Worm (Caenorhabditis elegans) whole organism, L3 larva: ENCODE results near the gene pad-2.

Source experiments
- R02D3.7 ChIP-seq: fragments of 150-350 bp; optimal IDR thresholded peaks from 2 replicates; lab custom pipeline; 2014; ENCODE audit warnings: missing biosample characterization, missing genetic modification characterization
- ZK546.5 ChIP-seq: sonication (generic microtip); optimal IDR thresholded peaks from 2 replicates; lab custom pipeline; 2017; ENCODE audit warnings: missing biosample characterization, missing genetic modification characterization
- aly-2 ChIP-seq: fragments of 150-350 bp; optimal IDR thresholded peaks from 2 replicates; lab custom pipeline; 2014; ENCODE audit warnings: missing biosample characterization, missing genetic modification characterization
- ama-1 ChIP-seq: fragments of 150-350 bp; optimal IDR thresholded peaks from 2 replicates; lab custom pipeline; 2018
- ceh-16 ChIP-seq: sonication (generic microtip); optimal IDR thresholded peaks from 2 replicates; lab custom pipeline; 2017; ENCODE audit warnings: missing biosample characterization, missing genetic modification characterization
- ceh-28 ChIP-seq: fragments of 150-350 bp; optimal IDR thresholded peaks from 2 replicates; lab custom pipeline; 2014; ENCODE audit warnings: missing biosample characterization, missing genetic modification reagents, missing genetic modification characterization
- ceh-82 ChIP-seq: fragments of 150-350 bp; optimal IDR thresholded peaks from 2 replicates; lab custom pipeline; 2014; ENCODE audit warnings: missing biosample characterization, missing genetic modification characterization
- ceh-9 ChIP-seq: sonication (generic microtip); optimal IDR thresholded peaks from 2 replicates; lab custom pipeline; 2018; ENCODE audit warnings: missing biosample characterization, missing genetic modification characterization
- daf-12 ChIP-seq: fragments of 150-350 bp; optimal IDR thresholded peaks from 2 replicates; lab custom pipeline; 2014; ENCODE audit warnings: missing biosample characterization, missing genetic modification reagents, missing genetic modification characterization
- egl-27 ChIP-seq: sonication (generic microtip); optimal IDR thresholded peaks from 4 replicates; lab custom pipeline; 2017; ENCODE audit warnings: missing biosample characterization, missing genetic modification reagents, missing genetic modification characterization
- egl-5 ChIP-seq: fragments of 150-350 bp; optimal IDR thresholded peaks from 2 replicates; lab custom pipeline; 2017; ENCODE audit warnings: missing biosample characterization, missing genetic modification reagents, missing genetic modification characterization, inconsistent platforms
- elt-1 ChIP-seq: fragments of 150-350 bp; optimal IDR thresholded peaks from 2 replicates; lab custom pipeline; 2014; ENCODE audit warnings: missing biosample characterization, missing genetic modification characterization
- elt-2 ChIP-seq: sonication (generic microtip); optimal IDR thresholded peaks from 2 replicates; lab custom pipeline; 2016; ENCODE audit warnings: missing genetic modification reagents, mild to moderate bottlenecking, missing genetic modification characterization, missing compliant biosample characterization
- eor-1 ChIP-seq, 2 experiments: fragments of 150-350 bp; optimal IDR thresholded peaks; 2 replicates each; lab custom pipeline; 2014 to 2018; ENCODE audit warnings: missing biosample characterization in 2 of 2, missing genetic modification characterization in 2 of 2
- fkh-10 ChIP-seq: sonication (generic microtip); optimal IDR thresholded peaks from 2 replicates; lab custom pipeline; 2017; ENCODE audit warnings: missing biosample characterization, missing genetic modification reagents, missing genetic modification characterization
- fkh-2 ChIP-seq: fragments of 150-350 bp; optimal IDR thresholded peaks from 2 replicates; lab custom pipeline; 2014; ENCODE audit warnings: missing biosample characterization, missing genetic modification reagents, missing genetic modification characterization
- fos-1 ChIP-seq: fragments of 150-350 bp; optimal IDR thresholded peaks from 2 replicates; lab custom pipeline; 2014; ENCODE audit warnings: missing biosample characterization, missing genetic modification characterization
- hmg-11 ChIP-seq: sonication (generic microtip); optimal IDR thresholded peaks from 2 replicates; lab custom pipeline; 2016; ENCODE audit warnings: missing genetic modification characterization, missing compliant biosample characterization
- jun-1 ChIP-seq: fragments of 150-350 bp; optimal IDR thresholded peaks from 2 replicates; lab custom pipeline; 2014; ENCODE audit warnings: missing biosample characterization, missing genetic modification reagents, missing genetic modification characterization
- lin-15B ChIP-seq: fragments of 150-350 bp; optimal IDR thresholded peaks from 2 replicates; lab custom pipeline; 2014; ENCODE audit warnings: missing biosample characterization, missing genetic modification characterization
- lin-39 ChIP-seq: fragments of 150-350 bp; optimal IDR thresholded peaks from 2 replicates; lab custom pipeline; 2018; ENCODE audit warnings: missing biosample characterization, missing genetic modification reagents, missing genetic modification characterization
- lsy-12 ChIP-seq: sonication (generic microtip); optimal IDR thresholded peaks from 2 replicates; lab custom pipeline; 2016; ENCODE audit warnings: mild to moderate bottlenecking, missing genetic modification characterization, missing compliant biosample characterization
- mdl-1 ChIP-seq: fragments of 150-350 bp; optimal IDR thresholded peaks from 2 replicates; lab custom pipeline; 2014; ENCODE audit warnings: missing biosample characterization, missing genetic modification characterization
- mml-1 ChIP-seq: fragments of 150-350 bp; sonication (generic microtip); optimal IDR thresholded peaks from 3 replicates; lab custom pipeline; 2014; ENCODE audit warnings: missing biosample characterization, missing genetic modification characterization
- nhr-11 ChIP-seq: fragments of 150-350 bp; optimal IDR thresholded peaks from 2 replicates; lab custom pipeline; 2014; ENCODE audit warnings: missing biosample characterization, missing genetic modification characterization
- nhr-12 ChIP-seq: fragments of 150-350 bp; optimal IDR thresholded peaks from 2 replicates; lab custom pipeline; 2014; ENCODE audit warnings: missing biosample characterization, missing genetic modification characterization
- nhr-23 ChIP-seq: fragments of 150-350 bp; optimal IDR thresholded peaks from 2 replicates; lab custom pipeline; 2014; ENCODE audit warnings: missing biosample characterization, missing genetic modification reagents, missing genetic modification characterization
- nhr-237 ChIP-seq: fragments of 150-350 bp; optimal IDR thresholded peaks from 2 replicates; lab custom pipeline; 2014; ENCODE audit warnings: missing biosample characterization, missing genetic modification characterization
- nhr-25 ChIP-seq: sonication (generic microtip); optimal IDR thresholded peaks from 2 replicates; lab custom pipeline; 2017; ENCODE audit warnings: missing biosample characterization, missing genetic modification characterization
- nhr-28 ChIP-seq: fragments of 150-350 bp; optimal IDR thresholded peaks from 2 replicates; lab custom pipeline; 2014; ENCODE audit warnings: missing biosample characterization, missing genetic modification characterization
- nhr-43 ChIP-seq: sonication (generic microtip); optimal IDR thresholded peaks from 2 replicates; lab custom pipeline; 2016; ENCODE audit warnings: mild to moderate bottlenecking, missing genetic modification characterization, missing compliant biosample characterization; ENCODE audit not compliant: poor library complexity, severe bottlenecking
- nhr-67 ChIP-seq: fragments of 150-350 bp; optimal IDR thresholded peaks from 2 replicates; lab custom pipeline; 2014; ENCODE audit warnings: missing biosample characterization, missing genetic modification characterization
- nhr-76 ChIP-seq: fragments of 150-350 bp; sonication (generic microtip); optimal IDR thresholded peaks from 5 replicates; lab custom pipeline; 2014; ENCODE audit warnings: missing biosample characterization, missing genetic modification characterization
- nhr-77 ChIP-seq: fragments of 150-350 bp; optimal IDR thresholded peaks from 2 replicates; lab custom pipeline; 2014; ENCODE audit warnings: missing biosample characterization, missing genetic modification characterization
- pqm-1 ChIP-seq: fragments of 150-350 bp; optimal IDR thresholded peaks from 2 replicates; lab custom pipeline; 2017; ENCODE audit warnings: missing biosample characterization, missing genetic modification characterization, inconsistent platforms
- sea-2 ChIP-seq: fragments of 150-350 bp; sonication (generic microtip); optimal IDR thresholded peaks from 4 replicates; lab custom pipeline; 2014; ENCODE audit warnings: missing biosample characterization, missing genetic modification reagents, missing genetic modification characterization
- skn-1 ChIP-seq: fragments of 150-350 bp; optimal IDR thresholded peaks from 2 replicates; lab custom pipeline; 2014; ENCODE audit warnings: missing biosample characterization, missing genetic modification characterization
- snpc-4 ChIP-seq: fragments of 150-350 bp; optimal IDR thresholded peaks from 2 replicates; lab custom pipeline; 2014; ENCODE audit warnings: missing biosample characterization, missing genetic modification characterization
- tbx-2 ChIP-seq: sonication (generic microtip); optimal IDR thresholded peaks from 2 replicates; lab custom pipeline; 2016; ENCODE audit warnings: mild to moderate bottlenecking, missing genetic modification characterization, missing compliant biosample characterization
- unc-39 ChIP-seq: sonication (generic microtip); optimal IDR thresholded peaks from 4 replicates; lab custom pipeline; 2017; ENCODE audit warnings: missing biosample characterization, missing genetic modification characterization
- unc-62 ChIP-seq: fragments of 150-350 bp; sonication (generic microtip); optimal IDR thresholded peaks from 4 replicates; lab custom pipeline; 2014; ENCODE audit warnings: missing biosample characterization, missing genetic modification reagents, missing genetic modification characterization
- zag-1 ChIP-seq: fragments of 150-350 bp; optimal IDR thresholded peaks from 2 replicates; lab custom pipeline; 2014; ENCODE audit warnings: missing biosample characterization, missing genetic modification characterization
- ztf-11 ChIP-seq: fragments of 150-350 bp; optimal IDR thresholded peaks from 2 replicates; lab custom pipeline; 2014; ENCODE audit warnings: missing biosample characterization, missing genetic modification characterization
- ztf-4 ChIP-seq: fragments of 150-350 bp; optimal IDR thresholded peaks from 2 replicates; lab custom pipeline; 2014; ENCODE audit warnings: missing biosample characterization, missing genetic modification characterization

The pad-2 gene

ce11 chrIII:10278826-10279225 is at the start of gene pad-2:
Gene pad-2 (plus strand): TSS chrIII:10279126.
- no peak for TF ChIP-seq ceh-16 (tag; lab: Kevin White, UChicago)
- no peak for TF ChIP-seq nhr-76 (tag; lab: Kevin White, UChicago)
- TF ChIP-seq ceh-28 (tag; lab: Kevin White, UChicago): no peak
- no peak for TF ChIP-seq ceh-9 (tag; lab: Kevin White, UChicago)
- TF ChIP-seq ama-1 (lab: Kevin White, UChicago): no peak
- TF ChIP-seq hmg-11: no peak
- TF ChIP-seq egl-5 (tag; lab: Kevin White, UChicago): no peak
- no peak for TF ChIP-seq nhr-43 (tag; lab: Kevin White, UChicago)
- no peak for TF ChIP-seq ztf-4 (tag; lab: Kevin White, UChicago)
- no peak for TF ChIP-seq aly-2 (tag; lab: Kevin White, UChicago)
- no peak for TF ChIP-seq nhr-237 (tag; lab: Kevin White, UChicago)
- TF ChIP-seq egl-27 (tag; lab: Kevin White, UChicago): no peak
- no peak for TF ChIP-seq unc-39 (tag; lab: Kevin White, UChicago)

- no peak for TF ChIP-seq ceh-82 (tag; lab: Kevin White, UChicago)
- no peak for TF ChIP-seq mml-1 (tag; lab: Kevin White, UChicago)
- TF ChIP-seq nhr-25: no peak
- no peak for TF ChIP-seq lin-15B
- no peak for TF ChIP-seq nhr-43 (tag; lab: Kevin White, UChicago)
- TF ChIP-seq pqm-1 (tag; lab: Kevin White, UChicago): no peak
- no peak for TF ChIP-seq nhr-23 (tag; lab: Kevin White, UChicago)
These were observed 47.3 kb upstream of the pad-2 start for ce11 chrIII:10231641-10232040.

ce11 chrIII:10233979-10234378 is 44.9 kb upstream of the pad-2 start, which contains the start of gene paml-1:
Gene paml-1 (minus strand): TSS chrIII:10234079.
- TF ChIP-seq snpc-4 (tag; lab: Kevin White, UChicago) (no peak), fkh-2 (tag; lab: Kevin White, UChicago) (no peak), unc-62 (GFP tag; lab: Kevin White, UChicago) (no peak), jun-1 (tag; lab: Kevin White, UChicago) (no peak), nhr-76 (tag; lab: Kevin White, UChicago) (no peak), nhr-28 (no peak), elt-2 (tag; lab: Kevin White, UChicago) (no peak), aly-2 (tag; lab: Kevin White, UChicago) (no peak), skn-1 (tag; lab: Kevin White, UChicago) (no peak), ztf-4 (tag; lab: Kevin White, UChicago) (no peak), fos-1 (no peak), nhr-237 (tag; lab: Kevin White, UChicago) (no peak), elt-1 (tag; lab: Kevin White, UChicago) (no peak), nhr-11 (tag; lab: Kevin White, UChicago) (no peak), zag-1 (tag; lab: Kevin White, UChicago) (no peak)
- TF ChIP-seq, all 47 proteins: peak for 0

ce11 chrIII:10236291-10236871 is 42.5 kb upstream of the pad-2 start:
- TF ChIP-seq R02D3.7 (tag; lab: Kevin White, UChicago): no peak
- no peak for TF ChIP-seq nhr-77 (tag; lab: Kevin White, UChicago)
- no peak for TF ChIP-seq eor-1 (tag; optimal IDR thresholded peaks at IDR 0.05; lab: Kevin White, UChicago)
- TF ChIP-seq fos-1: no peak
- TF ChIP-seq nhr-23 (tag; lab: Kevin White, UChicago): no peak
- no peak for TF ChIP-seq tbx-2
- TF ChIP-seq ztf-11 (tag; lab: Kevin White, UChicago): no peak
- no peak for TF ChIP-seq nhr-28
- TF ChIP-seq sea-2 (GFP tag; lab: Kevin White, UChicago): no peak
- TF ChIP-seq nhr-76 (tag; lab: Kevin White, UChicago): no peak
- TF ChIP-seq unc-62 (GFP tag; lab: Kevin White, UChicago): no peak
- no peak for TF ChIP-seq egl-5 (tag; lab: Kevin White, UChicago)
- peak; percentile 25 for TF ChIP-seq nhr-25
- TF ChIP-seq ceh-28 (tag; lab: Kevin White, UChicago): no peak
- TF ChIP-seq ZK546.5 (tag; lab: Kevin White, UChicago): no peak
- TF ChIP-seq mdl-1: no peak
- no peak for TF ChIP-seq ceh-9 (tag; lab: Kevin White, UChicago)
- no peak for TF ChIP-seq fkh-10
- TF ChIP-seq elt-1 (tag; lab: Kevin White, UChicago): no peak
- TF ChIP-seq nhr-12 (tag; lab: Kevin White, UChicago): no peak
- no peak for TF ChIP-seq snpc-4 (tag; lab: Kevin White, UChicago)
- TF ChIP-seq fkh-2 (tag; lab: Kevin White, UChicago): no peak
- no peak for TF ChIP-seq ceh-16 (tag; lab: Kevin White, UChicago)
- no peak for TF ChIP-seq daf-12 (tag; lab: Kevin White, UChicago)
- TF ChIP-seq nhr-237 (tag; lab: Kevin White, UChicago): no peak
- no peak for TF ChIP-seq lin-39 (tag; lab: Kevin White, UChicago)
- no peak for TF ChIP-seq nhr-67 (tag; lab: Kevin White, UChicago)
- no peak for TF ChIP-seq unc-39 (tag; lab: Kevin White, UChicago)
- peak; percentile 37 for TF ChIP-seq ama-1 (lab: Kevin White, UChicago)
- TF ChIP-seq pqm-1 (tag; lab: Kevin White, UChicago): no peak
- peak; percentile 9 for TF ChIP-seq nhr-43 (tag; lab: Kevin White, UChicago)
- no peak for TF ChIP-seq hmg-11
- TF ChIP-seq lsy-12 (tag; lab: Kevin White, UChicago): no peak
- no peak for TF ChIP-seq skn-1 (tag; lab: Kevin White, UChicago)
- no peak for TF ChIP-seq egl-27 (tag; lab: Kevin White, UChicago)
- TF ChIP-seq mml-1 (tag; lab: Kevin White, UChicago): no peak
